Fruit fly (Drosophila melanogaster) whole organism, prepupa: ENCODE data around the gene Usp1.
A peak's percentile ranks its signal among the peaks of the same experiment; 100 is the strongest.

ENCODE experiments used
- CG10669 ChIP-seq: fragments of 200-800 bp; sonication (Bioruptor generic); optimal IDR thresholded peaks from 3 replicates; lab custom pipeline; 2018; ENCODE audit warnings: missing biosample characterization, mild to moderate bottlenecking, missing genetic modification characterization, moderate library complexity
- CG11294 ChIP-seq: fragments of 200-800 bp; sonication (Bioruptor generic); IDR thresholded peaks from 2 replicates; pipeline ENCODE4 v1.3.6; 2022; ENCODE audit warnings: missing biosample characterization, missing genetic modification characterization
- CG15336 ChIP-seq: fragments of 200-800 bp; sonication (Bioruptor generic); IDR thresholded peaks from 2 replicates; pipeline ENCODE4 v1.3.6; 2022; ENCODE audit warnings: missing biosample characterization, missing genetic modification characterization
- CG1621 ChIP-seq: fragments of 200-800 bp; sonication (Bioruptor generic); optimal IDR thresholded peaks from 3 replicates; lab custom pipeline; 2018; ENCODE audit warnings: missing biosample characterization, mild to moderate bottlenecking, missing genetic modification characterization
- CG3032 ChIP-seq: fragments of 200-800 bp; optimal IDR thresholded peaks from 2 replicates; lab custom pipeline; 2019; ENCODE audit warnings: missing biosample characterization, mild to moderate bottlenecking, missing genetic modification characterization, moderate library complexity
- CG31627 ChIP-seq: fragments of 200-800 bp; sonication (Bioruptor generic); optimal IDR thresholded peaks from 3 replicates; lab custom pipeline; 2016; ENCODE audit warnings: missing biosample characterization, missing genetic modification characterization
- CG32006 ChIP-seq: fragments of 200-800 bp; sonication (Bioruptor generic); optimal IDR thresholded peaks from 3 replicates; lab custom pipeline; 2017; ENCODE audit warnings: missing biosample characterization, mild to moderate bottlenecking, missing genetic modification characterization
- CG34406 ChIP-seq: fragments of 200-800 bp; sonication (Bioruptor generic); optimal IDR thresholded peaks from 3 replicates; lab custom pipeline; 2016; ENCODE audit warnings: missing biosample characterization, missing genetic modification characterization
- CG3919 ChIP-seq: fragments of 200-800 bp; sonication (Bioruptor generic); optimal IDR thresholded peaks from 3 replicates; lab custom pipeline; 2016; ENCODE audit warnings: missing biosample characterization, missing genetic modification characterization
- CG4318 ChIP-seq: fragments of 200-800 bp; sonication (Bioruptor generic); optimal IDR thresholded peaks from 3 replicates; lab custom pipeline; 2017; ENCODE audit warnings: missing biosample characterization, mild to moderate bottlenecking, missing genetic modification characterization
- CG6276 ChIP-seq: fragments of 200-800 bp; sonication (Bioruptor generic); optimal IDR thresholded peaks from 2 replicates; lab custom pipeline; 2017; ENCODE audit warnings: missing biosample characterization, mild to moderate bottlenecking, missing genetic modification characterization
- CG6808 ChIP-seq: fragments of 200-800 bp; sonication (Bioruptor generic); optimal IDR thresholded peaks from 3 replicates; lab custom pipeline; 2017; ENCODE audit warnings: missing biosample characterization, missing genetic modification characterization, mild to moderate bottlenecking, moderate library complexity, missing genetic modification reagents
- CG6854 ChIP-seq: fragments of 200-800 bp; sonication (Bioruptor generic); optimal IDR thresholded peaks from 2 replicates; lab custom pipeline; 2017; ENCODE audit warnings: missing biosample characterization, mild to moderate bottlenecking, missing genetic modification characterization
- CG8119 ChIP-seq: fragments of 200-800 bp; sonication (Bioruptor generic); IDR thresholded peaks from 3 replicates; pipeline ENCODE4 v1.3.6; 2022; ENCODE audit warnings: missing biosample characterization, missing genetic modification characterization
- CG9139 ChIP-seq: fragments of 200-800 bp; sonication (Bioruptor generic); optimal IDR thresholded peaks from 3 replicates; lab custom pipeline; 2017; ENCODE audit warnings: missing biosample characterization, mild to moderate bottlenecking, missing genetic modification characterization
- Eip75B ChIP-seq: fragments of 200-800 bp; sonication (Bioruptor generic); optimal IDR thresholded peaks from 3 replicates; lab custom pipeline; 2016; ENCODE audit warnings: missing biosample characterization, missing genetic modification characterization
- Eip78C ChIP-seq: fragments of 200-800 bp; sonication (Bioruptor generic); peaks from one replicate; lab custom pipeline; 2016; ENCODE audit warnings: missing biosample characterization, missing genetic modification characterization
- Eip93F ChIP-seq: fragments of 200-800 bp; sonication (Bioruptor generic); optimal IDR thresholded peaks from 2 replicates; lab custom pipeline; 2016; ENCODE audit warnings: missing biosample characterization, mild to moderate bottlenecking, missing genetic modification characterization
- Ets21C ChIP-seq: fragments of 200-800 bp; sonication (Bioruptor generic); optimal IDR thresholded peaks from 3 replicates; lab custom pipeline; 2016; ENCODE audit warnings: missing biosample characterization, missing genetic modification characterization
- Ets96B ChIP-seq: fragments of 200-800 bp; optimal IDR thresholded peaks from 2 replicates; lab custom pipeline; 2019; ENCODE audit warnings: missing biosample characterization, mild to moderate bottlenecking, missing genetic modification characterization, moderate library complexity
- Gug ChIP-seq: fragments of 200-800 bp; sonication (Bioruptor generic); IDR thresholded peaks from 2 replicates; pipeline ENCODE4 v1.3.6; 2022; ENCODE audit warnings: missing biosample characterization, missing genetic modification characterization
- Hr38 ChIP-seq: sonication (Bioruptor generic); optimal IDR thresholded peaks from 2 replicates; lab custom pipeline; 2016; ENCODE audit warnings: missing biosample characterization, missing genetic modification characterization
- Hr39 ChIP-seq: fragments of 200-800 bp; sonication (Bioruptor generic); optimal IDR thresholded peaks from 2 replicates; lab custom pipeline; 2016; ENCODE audit warnings: missing biosample characterization, missing genetic modification characterization
- Hr4 ChIP-seq: fragments of 200-800 bp; sonication (Bioruptor generic); optimal IDR thresholded peaks from 3 replicates; lab custom pipeline; 2016; ENCODE audit warnings: missing biosample characterization, missing genetic modification characterization
- Lpt ChIP-seq: fragments of 200-800 bp; sonication (Bioruptor generic); optimal IDR thresholded peaks from 3 replicates; lab custom pipeline; 2016; ENCODE audit warnings: missing biosample characterization, missing genetic modification characterization
- Met ChIP-seq: fragments of 200-800 bp; sonication (Bioruptor generic); optimal IDR thresholded peaks from 3 replicates; lab custom pipeline; 2016; ENCODE audit warnings: missing biosample characterization, missing genetic modification characterization
- OdsH ChIP-seq: fragments of 200-800 bp; sonication (Bioruptor generic); optimal IDR thresholded peaks from 3 replicates; lab custom pipeline; 2016; ENCODE audit warnings: missing biosample characterization, missing genetic modification characterization
- Smox ChIP-seq: fragments of 200-800 bp; sonication (Bioruptor generic); optimal IDR thresholded peaks from 3 replicates; lab custom pipeline; 2016; ENCODE audit warnings: missing biosample characterization, missing genetic modification characterization
- Sox102F ChIP-seq: fragments of 200-800 bp; sonication (Bioruptor generic); optimal IDR thresholded peaks from 2 replicates; lab custom pipeline; 2016; ENCODE audit warnings: missing biosample characterization, mild to moderate bottlenecking, missing genetic modification characterization
- cyc ChIP-seq: fragments of 200-800 bp; sonication (Bioruptor generic); optimal IDR thresholded peaks from 3 replicates; lab custom pipeline; 2016; ENCODE audit warnings: missing biosample characterization, missing genetic modification characterization
- dsx ChIP-seq: fragments of 200-800 bp; optimal IDR thresholded peaks from 3 replicates; lab custom pipeline; 2019; ENCODE audit warnings: missing biosample characterization, mild to moderate bottlenecking, missing genetic modification characterization, moderate library complexity; ENCODE audit not compliant: poor library complexity, severe bottlenecking
- eg ChIP-seq: fragments of 200-800 bp; sonication (Bioruptor generic); IDR thresholded peaks from 3 replicates; pipeline ENCODE4 v1.3.6; 2022; ENCODE audit warnings: missing biosample characterization, missing genetic modification characterization
- esn ChIP-seq: fragments of 200-800 bp; sonication (Bioruptor generic); optimal IDR thresholded peaks from 2 replicates; lab custom pipeline; 2016; ENCODE audit warnings: missing biosample characterization, mild to moderate bottlenecking, missing genetic modification characterization, moderate library complexity
- fd85E ChIP-seq: fragments of 200-800 bp; sonication (Bioruptor generic); optimal IDR thresholded peaks from 3 replicates; lab custom pipeline; 2016; ENCODE audit warnings: missing biosample characterization, missing genetic modification characterization
- fkh ChIP-seq: fragments of 200-800 bp; sonication (Bioruptor generic); optimal IDR thresholded peaks from 3 replicates; lab custom pipeline; 2017; ENCODE audit warnings: missing biosample characterization, mild to moderate bottlenecking, missing genetic modification characterization, moderate library complexity
- lz ChIP-seq: fragments of 200-800 bp; sonication (Bioruptor generic); optimal IDR thresholded peaks from 3 replicates; lab custom pipeline; 2016; ENCODE audit warnings: missing biosample characterization, missing genetic modification characterization
- net ChIP-seq: fragments of 200-800 bp; sonication (Bioruptor generic); optimal IDR thresholded peaks from 3 replicates; lab custom pipeline; 2016; ENCODE audit warnings: missing biosample characterization, missing genetic modification characterization
- pdm3 ChIP-seq: fragments of 200-800 bp; sonication (Bioruptor generic); optimal IDR thresholded peaks from 3 replicates; lab custom pipeline; 2016; ENCODE audit warnings: missing biosample characterization, missing genetic modification characterization
- salr ChIP-seq, 2 experiments: fragments of 200-800 bp; sonication (Bioruptor generic); optimal IDR thresholded peaks; 3 replicates each; lab custom pipeline; 2016 to 2018; ENCODE audit warnings: missing biosample characterization in 2 of 2, missing genetic modification characterization in 2 of 2, mild to moderate bottlenecking in 1 of 2
- spab ChIP-seq: fragments of 200-800 bp; sonication (Bioruptor generic); optimal IDR thresholded peaks from 2 replicates; lab custom pipeline; 2017; ENCODE audit warnings: missing biosample characterization, mild to moderate bottlenecking, missing genetic modification characterization, missing genetic modification reagents
- ss ChIP-seq, 2 experiments: fragments of 200-800 bp; sonication (Bioruptor generic); optimal IDR thresholded peaks; 2 replicates in 1 of 2; 3 replicates in 1 of 2; lab custom pipeline; 2017 to 2018; ENCODE audit warnings: mild to moderate bottlenecking in 2 of 2, missing biosample characterization in 2 of 2, missing genetic modification characterization in 2 of 2, moderate library complexity in 1 of 2
- svp ChIP-seq: fragments of 200-800 bp; sonication (Bioruptor generic); peaks from one replicate; lab custom pipeline; 2016; ENCODE audit warnings: missing biosample characterization, missing genetic modification characterization
- topi ChIP-seq: fragments of 200-800 bp; sonication (Bioruptor generic); optimal IDR thresholded peaks from 3 replicates; lab custom pipeline; 2016; ENCODE audit warnings: missing biosample characterization, missing genetic modification characterization
- vri ChIP-seq: fragments of 200-800 bp; sonication (Bioruptor generic); optimal IDR thresholded peaks from 3 replicates; lab custom pipeline; 2016; ENCODE audit warnings: missing biosample characterization, mild to moderate bottlenecking, missing genetic modification characterization

Usp1 gene

DNA sequence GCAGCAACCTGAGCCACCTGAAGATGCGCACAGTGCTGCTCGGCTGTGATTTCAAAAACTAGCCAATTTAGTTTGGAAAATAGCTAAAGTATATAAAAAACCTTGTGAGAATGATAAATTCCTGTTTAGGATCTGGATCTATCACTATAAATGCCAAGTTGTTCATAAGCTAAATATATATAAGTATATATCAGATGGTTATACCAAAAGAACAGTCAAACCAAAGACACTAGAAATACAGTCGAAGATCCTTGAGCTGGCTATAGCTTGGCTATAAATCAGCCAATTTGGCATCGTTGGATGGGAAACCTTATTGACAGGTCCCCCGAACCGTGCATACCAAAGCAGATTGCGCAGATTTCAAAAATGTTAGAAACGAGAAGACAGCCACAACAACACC, 34.3 kb downstream of the Usp1 start:
- TF ChIP-seq OdsH (no peak), lz (GFP tag; lab: Kevin White, UChicago) (no peak), pdm3 (GFP tag; lab: Kevin White, UChicago) (no peak), Hr38 (GFP tag; lab: Kevin White, UChicago) (no peak), CG3032 (tag; lab: Kevin White, UChicago) (no peak), Hr39 (no peak), Gug (no peak), CG34406 (GFP tag; lab: Kevin White, UChicago) (no peak), CG9139 (GFP tag; lab: Kevin White, UChicago) (no peak), Sox102F (GFP tag; lab: Kevin White, UChicago) (no peak), CG4318 (GFP tag; lab: Kevin White, UChicago) (no peak), Met (GFP tag; lab: Kevin White, UChicago) (no peak)
- TF ChIP-seq, all 60 proteins: peak for 0

DNA sequence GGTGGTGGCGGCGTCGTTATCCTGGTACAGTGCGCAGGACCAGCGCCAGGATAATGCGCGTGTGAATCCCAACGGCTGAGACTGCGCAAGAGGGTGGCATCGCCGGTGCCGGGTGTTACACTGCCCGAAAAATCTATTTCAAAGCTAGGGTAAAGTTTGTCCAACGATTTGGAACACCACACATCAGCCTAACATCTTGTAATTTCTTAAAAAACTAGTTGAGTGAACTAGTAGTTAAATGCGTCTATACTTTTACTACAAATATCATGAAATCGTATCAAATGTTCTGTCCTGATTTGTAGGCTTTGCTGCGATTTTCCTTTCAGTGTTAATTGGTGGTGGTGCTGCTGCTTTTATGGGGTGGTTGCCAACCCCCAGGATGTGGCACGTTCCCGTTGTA, 36.1 kb downstream of the Usp1 start:
- TF ChIP-seq dsx (GFP tag; lab: Kevin White, UChicago) (no peak), esn (GFP tag; lab: Kevin White, UChicago) (peak; percentile 22), Eip75B (no peak), svp (GFP tag; lab: Kevin White, UChicago) (peak; percentile 50), CG10669 (no peak), CG32006 (GFP tag; lab: Kevin White, UChicago) (no peak), Met (GFP tag; lab: Kevin White, UChicago) (peak; percentile 14), CG3032 (tag; lab: Kevin White, UChicago) (no peak), Smox (GFP tag; lab: Kevin White, UChicago) (no peak), Hr39 (peak; percentile 7), CG1621 (tag; lab: Kevin White, UChicago) (no peak), CG6854 (no peak), net (GFP tag; lab: Kevin White, UChicago) (no peak), CG31627 (GFP tag; lab: Kevin White, UChicago) (peak; percentile 8), topi (GFP tag; lab: Kevin White, UChicago) (no peak)

DNA sequence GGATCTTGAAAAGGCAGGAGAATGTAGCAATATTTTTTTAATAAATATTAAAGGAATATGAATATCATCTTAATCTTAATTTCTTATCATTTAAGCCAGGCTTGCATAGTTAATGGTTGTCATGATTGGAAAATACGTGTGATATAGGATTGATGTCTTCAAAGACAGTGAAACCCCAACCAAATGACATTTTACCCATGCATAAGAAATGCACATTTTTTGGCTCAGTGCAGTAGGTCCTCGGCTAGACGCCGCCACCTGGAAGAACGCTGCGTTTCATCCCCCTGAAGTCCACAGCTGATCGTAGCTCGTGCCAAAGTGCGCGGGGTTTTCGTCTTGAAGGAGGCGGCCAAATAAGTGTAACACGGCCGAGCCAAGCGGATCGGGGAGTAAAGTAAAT, 37.6 kb downstream of the Usp1 start:
- peak; percentile 5 for TF ChIP-seq Eip78C
- TF ChIP-seq svp (GFP tag; lab: Kevin White, UChicago), result peak; percentile 54
- no peak for TF ChIP-seq cyc (GFP tag; lab: Kevin White, UChicago)

DNA sequence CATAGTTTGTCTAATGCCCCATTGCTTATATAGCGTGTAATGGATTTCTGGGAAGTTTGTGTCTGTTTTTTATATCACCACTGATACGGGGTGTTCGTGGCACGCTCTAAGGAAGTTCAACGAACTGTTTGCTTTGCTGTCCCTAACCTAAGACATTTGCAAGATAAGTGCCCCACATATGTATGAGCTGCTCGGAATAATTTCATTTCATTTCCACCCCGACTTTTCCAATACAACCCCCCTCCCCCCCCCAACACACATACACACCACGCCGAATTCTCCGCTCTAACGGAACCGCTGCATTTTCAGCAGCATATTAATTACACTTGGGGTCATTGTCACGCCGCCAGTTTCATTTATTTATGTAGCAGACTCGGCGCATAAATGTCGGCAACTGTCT, 39.1 kb downstream of the Usp1 start:
- TF ChIP-seq fkh (GFP tag; lab: Kevin White, UChicago), result peak; percentile 39
- no peak for TF ChIP-seq topi (GFP tag; lab: Kevin White, UChicago)

DNA sequence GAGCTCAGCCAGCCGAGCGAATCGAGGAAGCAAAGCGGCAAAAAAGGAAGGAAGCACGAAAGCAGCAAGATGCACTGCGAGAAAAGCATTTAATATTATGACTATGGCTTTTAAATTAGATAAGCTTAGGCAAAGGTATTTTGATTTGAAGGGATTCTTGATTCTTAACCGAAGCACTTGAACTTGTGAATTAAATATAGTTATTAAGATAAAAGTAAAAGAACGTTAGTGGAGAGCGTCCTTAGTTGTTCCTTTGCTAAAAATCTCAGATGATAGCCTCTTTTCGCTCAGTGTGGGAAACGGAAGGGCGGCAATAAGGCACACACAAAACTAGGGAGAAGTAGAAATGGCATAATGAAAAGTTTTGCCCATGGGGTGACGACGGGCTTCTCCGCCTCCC, 40.2 kb downstream of the Usp1 start:
- TF ChIP-seq net (GFP tag; lab: Kevin White, UChicago) (no peak), Hr38 (GFP tag; lab: Kevin White, UChicago) (no peak), CG32006 (GFP tag; lab: Kevin White, UChicago) (no peak), Hr4 (no peak), eg (GFP tag; lab: Robert Waterston, UW) (no peak), Ets96B (peak; percentile 7), CG6276 (GFP tag; lab: Kevin White, UChicago) (no peak), CG31627 (GFP tag; lab: Kevin White, UChicago) (no peak), CG3919 (no peak), CG6808 (no peak), svp (GFP tag; lab: Kevin White, UChicago) (peak; percentile 54), salr (GFP tag; optimal IDR thresholded peaks at IDR 0.05; lab: Kevin White, UChicago) (no peak), esn (GFP tag; lab: Kevin White, UChicago) (no peak), vri (GFP tag; lab: Kevin White, UChicago) (no peak), Eip93F (GFP tag; lab: Kevin White, UChicago) (no peak), CG4318 (GFP tag; lab: Kevin White, UChicago) (no peak), spab (GFP tag; lab: Kevin White, UChicago) (no peak), CG15336 (GFP tag; lab: Robert Waterston, UW) (no peak), lz (GFP tag; lab: Kevin White, UChicago) (no peak), Ets21C (GFP tag; lab: Kevin White, UChicago) (no peak), CG11294 (no peak), CG10669 (no peak), Eip78C (peak; percentile 24), fd85E (GFP tag; lab: Kevin White, UChicago) (no peak), Lpt (GFP tag; lab: Kevin White, UChicago) (no peak), CG8119 (GFP tag; lab: Robert Waterston, UW) (no peak), topi (GFP tag; lab: Kevin White, UChicago) (no peak), ss (GFP tag; optimal IDR thresholded peaks at IDR 0.05; lab: Kevin White, UChicago) (peak; percentile 21 to 37)
